Worm (Caenorhabditis elegans): ENCODE data around the gene K12H6.6.

- no peak for TF ChIP-seq fkh-3 (tag; optimal IDR thresholded peaks at IDR 0.05)
- TF ChIP-seq ceh-91 (GFP tag; IDR thresholded peaks at IDR 0.05) = no peak
- TF ChIP-seq B0336.3 (GFP tag; IDR thresholded peaks at IDR 0.05) = no peak
- TF ChIP-seq nhr-120 (GFP tag; IDR thresholded peaks at IDR 0.05) = no peak
- no peak for TF ChIP-seq snpc-1.1 (tag; optimal IDR thresholded peaks at IDR 0.05; ENCODE audit: insufficient read depth)
- TF ChIP-seq nhr-90 (tag; optimal IDR thresholded peaks at IDR 0.05) = no peak
- TF ChIP-seq F10E7.11 (tag; optimal IDR thresholded peaks at IDR 0.05) = no peak
- TF ChIP-seq ztf-28 (GFP tag; IDR thresholded peaks at IDR 0.05) = no peak
- TF ChIP-seq nfya-1 (tag; optimal IDR thresholded peaks at IDR 0.05; ENCODE audit: borderline replicate concordance, insufficient read depth) = no peak
- no peak for TF ChIP-seq ztf-18 (tag; optimal IDR thresholded peaks at IDR 0.05)
Measured at ce11 chrII:2831173-2831572, at the start of gene K12H6.6.

Measured in whole organism, young adult.